Worm (Caenorhabditis elegans) whole organism, late embryonic: Measurements from ENCODE around the gene Y97E10AL.1.

Experiments used
- elt-4 ChIP-seq: sonication (generic microtip); optimal IDR thresholded peaks from 2 replicates; lab custom pipeline; 2016; ENCODE audit warnings: missing genetic modification characterization, missing compliant biosample characterization
- nhr-232 ChIP-seq: sonication (generic microtip); optimal IDR thresholded peaks from 2 replicates; lab custom pipeline; 2016; ENCODE audit warnings: missing genetic modification characterization, missing compliant biosample characterization
- pag-3 ChIP-seq: sonication (generic microtip); optimal IDR thresholded peaks from 2 replicates; lab custom pipeline; 2016; ENCODE audit warnings: missing compliant biosample characterization, missing genetic modification characterization, borderline replicate concordance
- pqm-1 ChIP-seq: sonication (generic microtip); optimal IDR thresholded peaks from 2 replicates; lab custom pipeline; 2016; ENCODE audit warnings: missing genetic modification characterization, missing compliant biosample characterization

ce11 chrV:7980370-7980987 is 5.5 kb upstream of the Y97E10AL.1 start:
- TF ChIP-seq pag-3, result no peak
- no peak for TF ChIP-seq elt-4 (tag; lab: Kevin White, UChicago)
- TF ChIP-seq pqm-1, result no peak
- no peak for TF ChIP-seq nhr-232 (tag; lab: Kevin White, UChicago)
